Worm (Caenorhabditis elegans): ENCODE results near the gene msp-19.
A peak's percentile ranks its signal among the peaks of the same experiment; 100 is the strongest.

msp-19 gene

ce11 chrIV:5264700-5265210 lies 4.4 kb downstream of the msp-19 start (continued):
- peak; percentile 63; the same call in 1 of the 2 replicates for TF ChIP-seq hsf-1 (GFP tag; IDR thresholded peaks at IDR 0.05)
- TF ChIP-seq C17E4.6 (GFP tag; IDR thresholded peaks at IDR 0.05): peak; percentile 55; the same call in 1 of the 2 replicates
- TF ChIP-seq F33H1.4 (GFP tag; IDR thresholded peaks at IDR 0.05): peak; percentile 52; the same call in 1 of the 2 replicates
- TF ChIP-seq ekl-4 (GFP tag; IDR thresholded peaks at IDR 0.05): peak; percentile 82

- TF ChIP-seq ZK185.1 (tag; optimal IDR thresholded peaks at IDR 0.05; ENCODE audit: poor library complexity, severe bottlenecking) (no peak), F52B5.7 (tag; optimal IDR thresholded peaks at IDR 0.05) (no peak), repo-1 (tag; optimal IDR thresholded peaks at IDR 0.05) (no peak), let-607 (tag; optimal IDR thresholded peaks at IDR 0.05) (no peak), hmg-20 (GFP tag; IDR thresholded peaks at IDR 0.05) (no peak), mel-28 (tag; optimal IDR thresholded peaks at IDR 0.05; ENCODE audit: borderline replicate concordance) (no peak), egl-44 (GFP tag; IDR thresholded peaks at IDR 0.05) (no peak), xnd-1 (tag; optimal IDR thresholded peaks at IDR 0.05) (no peak), B0035.1 (tag; optimal IDR thresholded peaks at IDR 0.05) (no peak), nhr-120 (GFP tag; IDR thresholded peaks at IDR 0.05) (no peak), mes-4 (tag; optimal IDR thresholded peaks at IDR 0.05) (no peak)
Observed at ce11 chrIV:5266474-5266873, 6.1 kb downstream of the msp-19 start, which contains the start of gene F36H12.5. TSS of gene F36H12.5 (plus strand) at chrIV:5266774.

ce11 chrIV:5268803-5269202 lies 8.4 kb downstream of the msp-19 start, which contains the start of gene F36H12.4:
TSS of gene F36H12.4 (plus strand) at chrIV:5269103.
- TF ChIP-seq snpc-4 (GFP tag; optimal IDR thresholded peaks at IDR 0.05) (no peak), snpc-4 (tag; optimal IDR thresholded peaks at IDR 0.05) (no peak), nhr-90 (tag; optimal IDR thresholded peaks at IDR 0.05) (no peak), mel-28 (tag; optimal IDR thresholded peaks at IDR 0.05; ENCODE audit: borderline replicate concordance) (no peak), ekl-4 (GFP tag; IDR thresholded peaks at IDR 0.05) (no peak), Y56A3A.18 (GFP tag; IDR thresholded peaks at IDR 0.05) (no peak), dox-1 (GFP tag; IDR thresholded peaks at IDR 0.05) (no peak), F22D6.2 (tag; optimal IDR thresholded peaks at IDR 0.05) (no peak), snpc-3.4 (tag; optimal IDR thresholded peaks at IDR 0.05) (no peak), Y79H2A.3 (GFP tag; conservative IDR thresholded peaks at IDR 0.05) (no peak), ztf-3 (GFP tag; optimal IDR thresholded peaks at IDR 0.05) (no peak), C17E4.6 (GFP tag; IDR thresholded peaks at IDR 0.05) (no peak), aptf-3 (GFP tag; IDR thresholded peaks at IDR 0.05) (no peak), Y67H2A.10 (GFP tag; conservative IDR thresholded peaks at IDR 0.05) (no peak), F33H1.4 (GFP tag; IDR thresholded peaks at IDR 0.05) (no peak), tbp1 (GFP tag; optimal IDR thresholded peaks at IDR 0.05) (no peak), ztf-22 (GFP tag; optimal IDR thresholded peaks at IDR 0.05) (no peak), cebp-2 (GFP tag; IDR thresholded peaks at IDR 0.05) (no peak), chd-7 (tag; optimal IDR thresholded peaks at IDR 0.05) (no peak), nfyb-1 (GFP tag; IDR thresholded peaks at IDR 0.05) (no peak), let-526 (GFP tag; IDR thresholded peaks at IDR 0.05) (no peak)

ce11 chrIV:5272518-5272917 lies 12.1 kb downstream of the msp-19 start, which contains the start of gene F36H12.3:
TSS of gene F36H12.3 (plus strand) at chrIV:5272818.
- TF ChIP-seq cebp-1 (GFP tag; IDR thresholded peaks at IDR 0.05) (no peak), cebp-1 (tag; optimal IDR thresholded peaks at IDR 0.05) (no peak), nfya-2 (GFP tag; IDR thresholded peaks at IDR 0.05) (no peak), tlf-1 (GFP tag; optimal IDR thresholded peaks at IDR 0.05) (no peak), athp-1 (tag; optimal IDR thresholded peaks at IDR 0.05) (no peak), atf-7 (tag; optimal IDR thresholded peaks at IDR 0.05) (no peak), T26A5.8 (tag; optimal IDR thresholded peaks at IDR 0.05) (no peak), mes-4 (tag; optimal IDR thresholded peaks at IDR 0.05) (no peak), F55B11.4 (tag; optimal IDR thresholded peaks at IDR 0.05; ENCODE audit: borderline replicate concordance, insufficient read depth) (no peak)
